Worm (Caenorhabditis elegans) whole organism, young adult: ENCODE results near the gene cest-28.

Experiments
- Y95B8A.8 ChIP-seq: fragments of 200-800 bp; sonication (Bioruptor generic); IDR thresholded peaks from 2 replicates; pipeline ENCODE4 v1.3.6; 2022; ENCODE audit warnings: missing genetic modification reagents, missing genetic modification characterization, missing compliant biosample characterization
- attf-5 ChIP-seq: fragments of 200-800 bp; sonication (Bioruptor generic); optimal IDR thresholded peaks from 2 replicates; lab custom pipeline; 2018; ENCODE audit warnings: mild to moderate bottlenecking, missing genetic modification characterization, missing compliant biosample characterization
- ccch-3 ChIP-seq: fragments of 200-800 bp; sonication (Bioruptor generic); optimal IDR thresholded peaks from 2 replicates; lab custom pipeline; 2018; ENCODE audit warnings: mild to moderate bottlenecking, missing genetic modification characterization, missing compliant biosample characterization
- dpl-1 ChIP-seq: fragments of 150-350 bp; optimal IDR thresholded peaks from 2 replicates; lab custom pipeline; 2014; ENCODE audit warnings: missing biosample characterization, missing genetic modification reagents, missing genetic modification characterization
- efl-1 ChIP-seq: fragments of 150-350 bp; optimal IDR thresholded peaks from 2 replicates; lab custom pipeline; 2014; ENCODE audit warnings: missing biosample characterization, missing genetic modification reagents, missing genetic modification characterization
- hmg-20 ChIP-seq: fragments of 200-800 bp; sonication (Bioruptor generic); IDR thresholded peaks from 2 replicates; pipeline ENCODE4 v1.3.6; 2022; ENCODE audit warnings: missing genetic modification reagents, missing genetic modification characterization, missing compliant biosample characterization
- nfya-1 ChIP-seq: sonication (generic microtip); optimal IDR thresholded peaks from 2 replicates; lab custom pipeline; 2017; ENCODE audit warnings: antibody characterized with exemption, missing compliant biosample characterization, missing genetic modification characterization, borderline replicate concordance; ENCODE audit not compliant: insufficient read depth
- pha-4 ChIP-seq: fragments of 150-350 bp; sonication (generic microtip); optimal IDR thresholded peaks from 2 replicates; lab custom pipeline; 2014; ENCODE audit warnings: missing biosample characterization, missing genetic modification reagents, missing genetic modification characterization
- somi-1 ChIP-seq: fragments of 200-800 bp; sonication (Bioruptor generic); optimal IDR thresholded peaks from 2 replicates; lab custom pipeline; 2018; ENCODE audit warnings: mild to moderate bottlenecking, missing genetic modification characterization, missing compliant biosample characterization
- unc-62 ChIP-seq: fragments of 150-350 bp; optimal IDR thresholded peaks from 2 replicates; lab custom pipeline; 2014; ENCODE audit warnings: missing biosample characterization, missing genetic modification reagents, missing genetic modification characterization

DNA sequence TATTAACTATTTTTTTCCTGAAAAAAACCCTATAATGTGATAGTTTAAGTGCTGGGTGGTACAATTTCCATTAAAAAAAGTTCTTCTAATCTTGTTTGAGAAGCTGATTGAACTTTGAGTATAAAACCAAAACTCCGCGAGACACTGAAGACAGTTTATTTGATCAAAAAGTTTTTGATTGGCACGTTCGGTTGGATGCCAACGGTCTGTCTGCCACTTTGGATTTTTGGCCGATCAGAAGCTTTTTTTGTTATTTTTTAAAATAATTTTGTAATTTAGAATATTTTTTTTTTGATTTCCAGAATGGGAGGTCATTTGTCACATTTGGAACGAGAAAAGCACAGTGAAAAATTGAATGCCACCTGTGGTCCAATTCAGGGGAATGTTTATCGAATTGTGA is at the start of gene cest-28:
- no peak for TF ChIP-seq unc-62 (GFP tag; lab: Kevin White, UChicago)
- no peak for TF ChIP-seq ccch-3 (GFP tag; lab: Kevin White, UChicago)
- TF ChIP-seq dpl-1: no peak
- TF ChIP-seq efl-1 (GFP tag; lab: Kevin White, UChicago): no peak
- no peak for TF ChIP-seq pha-4 (tag; lab: Kevin White, UChicago)
- no peak for TF ChIP-seq hmg-20
- TF ChIP-seq attf-5 (GFP tag; lab: Kevin White, UChicago): no peak
- no peak for TF ChIP-seq somi-1 (GFP tag; lab: Kevin White, UChicago)
- no peak for TF ChIP-seq Y95B8A.8 (GFP tag; lab: Robert Waterston, UW)
- no peak for TF ChIP-seq nfya-1 (tag; lab: Kevin White, UChicago)
